In the genomic region with DNA sequence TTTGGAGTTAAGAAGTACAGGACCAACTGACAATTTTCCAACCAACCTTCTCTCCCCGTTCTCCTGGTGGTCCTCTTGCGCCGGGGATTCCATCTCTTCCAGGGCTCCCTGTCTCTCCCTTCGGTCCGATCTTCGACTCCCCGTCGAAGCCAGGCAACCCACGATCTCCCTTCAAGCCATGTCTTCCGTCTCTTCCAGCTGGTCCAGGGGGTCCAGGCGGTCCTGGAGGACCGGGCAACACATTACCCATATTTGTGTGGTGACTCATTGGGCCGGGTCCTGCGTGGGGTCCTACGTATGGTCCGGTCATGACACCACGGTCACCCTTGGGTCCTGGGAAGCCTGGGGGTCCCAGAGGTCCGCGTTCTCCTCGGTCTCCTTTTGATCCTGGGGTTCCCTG, we compare ENCODE assay signal across 3 worm cellular contexts.
TF ChIP-seq lines count a peak whose summit lies in the region.

No protein-coding gene starts in this region.

TF ChIP-seq in whole organism, L4 larva, 104 proteins besides CTCF, POLR2A, EP300 and RAD21:
- peak; percentile 89 for TF ChIP-seq set-16 (GFP tag; IDR thresholded peaks at IDR 0.05; lab: Robert Waterston, UW)
- TF ChIP-seq daf-19 (GFP tag; conservative IDR thresholded peaks at IDR 0.05; lab: Robert Waterston, UW), result no peak
- TF ChIP-seq ztf-7 (tag; optimal IDR thresholded peaks at IDR 0.05; lab: Kevin White, UChicago), result no peak
- TF ChIP-seq unc-62 (GFP tag; optimal IDR thresholded peaks at IDR 0.05 in 1 of 2; lab: Kevin White, UChicago), result peak in 1 of 2 experiments; percentile 82
- TF ChIP-seq unc-62 (tag; optimal IDR thresholded peaks at IDR 0.05; lab: Kevin White, UChicago), result no peak
- no peak for TF ChIP-seq zip-11 (GFP tag; IDR thresholded peaks at IDR 0.05; lab: Robert Waterston, UW)
- TF ChIP-seq hlh-11 (tag; optimal IDR thresholded peaks at IDR 0.05; lab: Kevin White, UChicago), result no peak
- no peak for TF ChIP-seq snpc-4 (tag; optimal IDR thresholded peaks at IDR 0.05; lab: Kevin White, UChicago)
- TF ChIP-seq lin-29 (GFP tag; IDR thresholded peaks at IDR 0.05; lab: Robert Waterston, UW), result no peak
- TF ChIP-seq daf-12 (tag; optimal IDR thresholded peaks at IDR 0.05; lab: Kevin White, UChicago), result no peak
TF ChIP-seq in whole organism, L4 larva: peak in this region for 2.

TF ChIP-seq in whole organism, late embryonic, 69 proteins besides CTCF, POLR2A, EP300 and RAD21:
- TF ChIP-seq C08G9.2 (tag; optimal IDR thresholded peaks at IDR 0.05; lab: Kevin White, UChicago), result peak; percentile 35
- no peak for TF ChIP-seq ahr-1 (tag; optimal IDR thresholded peaks at IDR 0.05; lab: Kevin White, UChicago)
- TF ChIP-seq sdc-2 (tag; optimal IDR thresholded peaks at IDR 0.05; lab: Kevin White, UChicago), result no peak

TF ChIP-seq in whole organism, young adult, 124 proteins besides CTCF, POLR2A, EP300 and RAD21:
- TF ChIP-seq F57C9.4 (tag; optimal IDR thresholded peaks at IDR 0.05; lab: Kevin White, UChicago) (no peak), zfh-2 (GFP tag; conservative IDR thresholded peaks at IDR 0.05; lab: Robert Waterston, UW) (peak; percentile 74), madf-10 (tag; optimal IDR thresholded peaks at IDR 0.05; lab: Kevin White, UChicago) (no peak), egrh-3 (GFP tag; IDR thresholded peaks at IDR 0.05; lab: Robert Waterston, UW) (peak; percentile 74; the same call in 1 of the 2 replicates)
